Fruit fly (Drosophila melanogaster): ENCODE measurements around the gene Hexim.

- TF ChIP-seq psq (optimal IDR thresholded peaks at IDR 0.05) (no peak), CG8478 (optimal IDR thresholded peaks at IDR 0.05) (no peak), pan (optimal IDR thresholded peaks at IDR 0.05) (no peak), EcR (GFP tag; optimal IDR thresholded peaks at IDR 0.05) (no peak)
Observed at dm6 chr3R:14683928-14684327, 24.7 kb downstream of the Hexim start.

Data from whole organism.